Worm (Caenorhabditis elegans) whole organism, L1 larva: ENCODE data around the gene arrd-28.

ENCODE experiments used
- ces-1 ChIP-seq: fragments of 150-350 bp; optimal IDR thresholded peaks from 2 replicates; lab custom pipeline; 2014; ENCODE audit warnings: missing biosample characterization, missing genetic modification reagents, missing genetic modification characterization
- nhr-76 ChIP-seq: sonication (generic microtip); optimal IDR thresholded peaks from 2 replicates; lab custom pipeline; 2017; ENCODE audit warnings: missing biosample characterization, missing genetic modification characterization
- snpc-4 ChIP-seq: fragments of 150-350 bp; optimal IDR thresholded peaks from 2 replicates; lab custom pipeline; 2014; ENCODE audit warnings: missing biosample characterization, missing genetic modification characterization

ce11 chrX:10170598-10170997, 13.2 kb upstream of the arrd-28 start:
- TF ChIP-seq snpc-4, result no peak
- TF ChIP-seq nhr-76 (tag; lab: Kevin White, UChicago), result no peak
- no peak for TF ChIP-seq ces-1
